Worm (Caenorhabditis elegans) whole organism, late embryonic: ENCODE results near the gene F52D10.2.

ENCODE experiments used
- ama-1 ChIP-seq: fragments of 150-350 bp; optimal IDR thresholded peaks from 2 replicates; lab custom pipeline; 2014
- ceh-19 ChIP-seq: fragments of 200-800 bp; sonication (Bioruptor generic); optimal IDR thresholded peaks from 2 replicates; lab custom pipeline; 2018; ENCODE audit warnings: mild to moderate bottlenecking, missing genetic modification characterization, missing compliant biosample characterization
- fkh-10 ChIP-seq: fragments of 150-350 bp; optimal IDR thresholded peaks from 2 replicates; lab custom pipeline; 2014; ENCODE audit warnings: missing biosample characterization, missing genetic modification reagents, missing genetic modification characterization
- lin-11 ChIP-seq: fragments of 200-800 bp; sonication (Bioruptor generic); optimal IDR thresholded peaks from 2 replicates; lab custom pipeline; 2018; ENCODE audit warnings: mild to moderate bottlenecking, missing genetic modification characterization, missing compliant biosample characterization
- nhr-232 ChIP-seq: sonication (generic microtip); optimal IDR thresholded peaks from 2 replicates; lab custom pipeline; 2016; ENCODE audit warnings: missing genetic modification characterization, missing compliant biosample characterization
- pag-3 ChIP-seq: sonication (generic microtip); optimal IDR thresholded peaks from 2 replicates; lab custom pipeline; 2016; ENCODE audit warnings: missing compliant biosample characterization, missing genetic modification characterization, borderline replicate concordance
- ref-2 ChIP-seq: sonication (generic microtip); optimal IDR thresholded peaks from 2 replicates; lab custom pipeline; 2016; ENCODE audit warnings: missing genetic modification characterization, missing compliant biosample characterization
- unc-55 ChIP-seq: sonication (generic microtip); optimal IDR thresholded peaks from 2 replicates; lab custom pipeline; 2017; ENCODE audit warnings: missing biosample characterization, missing genetic modification reagents, missing genetic modification characterization

DNA sequence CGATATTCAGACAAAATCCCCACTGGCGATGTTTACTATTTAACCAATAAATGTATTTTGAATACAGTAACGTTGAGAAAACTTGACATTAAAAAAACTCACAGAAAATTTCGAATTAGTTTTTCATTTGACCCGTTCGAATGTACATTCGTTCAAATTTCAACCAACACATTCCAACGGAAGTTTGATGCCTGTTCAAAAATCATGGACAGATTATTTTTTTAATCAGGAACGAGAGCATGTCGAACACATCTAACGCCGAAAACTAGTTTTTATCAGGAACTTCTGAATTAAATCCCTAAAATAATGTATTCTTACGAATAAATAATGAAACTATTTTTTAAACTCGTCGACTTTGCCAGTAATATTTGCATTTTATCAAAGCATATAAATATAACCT, 49.8 kb downstream of the F52D10.2 start:
- TF ChIP-seq fkh-10 (GFP tag; lab: Kevin White, UChicago) = no peak
- TF ChIP-seq nhr-232 (tag; lab: Kevin White, UChicago) = no peak
- no peak for TF ChIP-seq pag-3
- no peak for TF ChIP-seq ceh-19 (GFP tag; lab: Kevin White, UChicago)
- TF ChIP-seq lin-11 (tag; lab: Kevin White, UChicago) = no peak
- no peak for TF ChIP-seq unc-55 (GFP tag; lab: Kevin White, UChicago)
- TF ChIP-seq ref-2 (tag; lab: Kevin White, UChicago) = no peak
- TF ChIP-seq ama-1 (lab: Kevin White, UChicago) = no peak
